Worm (Caenorhabditis elegans): Measurements from ENCODE around the gene chs-2.

DNA sequence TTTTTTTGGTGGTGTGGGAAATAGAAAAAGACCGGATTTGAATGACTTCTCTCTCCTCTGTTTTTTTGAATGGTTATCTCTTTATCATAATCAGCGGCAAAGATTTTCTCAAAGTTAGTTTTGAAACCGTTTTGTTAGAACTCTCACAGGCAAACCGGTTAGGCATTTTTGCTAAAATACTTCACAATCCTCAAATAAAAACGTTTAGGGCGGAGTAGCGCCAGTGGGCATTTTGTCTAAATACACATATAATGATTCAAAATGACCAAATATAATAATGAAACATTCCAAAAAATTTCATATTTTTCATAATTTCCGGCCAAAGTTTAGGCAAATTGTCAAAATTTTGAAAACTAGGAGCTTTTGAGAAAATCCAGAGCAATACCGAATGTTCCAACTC lies 20.9 kb upstream of the chs-2 start, which contains the start of gene T01D1.3:
- TF ChIP-seq sea-1 (GFP tag; conservative IDR thresholded peaks at IDR 0.05) (no peak), ama-1 (optimal IDR thresholded peaks at IDR 0.05) (no peak), scrt-1 (GFP tag; IDR thresholded peaks at IDR 0.05) (no peak), tra-4 (tag; optimal IDR thresholded peaks at IDR 0.05) (no peak), hmbx-1 (tag; optimal IDR thresholded peaks at IDR 0.05) (no peak), hnd-1 (tag; optimal IDR thresholded peaks at IDR 0.05) (no peak), aly-1 (tag; optimal IDR thresholded peaks at IDR 0.05) (no peak), ceh-13 (GFP tag; optimal IDR thresholded peaks at IDR 0.05) (no peak), B0310.2 (tag; optimal IDR thresholded peaks at IDR 0.05) (no peak), flt-1 (GFP tag; IDR thresholded peaks at IDR 0.05) (no peak), tbx-37 (GFP tag; conservative IDR thresholded peaks at IDR 0.05) (no peak), hmg-4 (GFP tag; optimal IDR thresholded peaks at IDR 0.05) (no peak), ets-7 (tag; optimal IDR thresholded peaks at IDR 0.05) (no peak), F13C5.2 (tag; optimal IDR thresholded peaks at IDR 0.05) (no peak)

Measured in whole organism, early embryonic.